Worm (Caenorhabditis elegans) whole organism, L4 larva: ENCODE data around the gene fipr-6.

Experiments used
- F10B5.3 ChIP-seq: sonication (generic microtip); optimal IDR thresholded peaks from 2 replicates; lab custom pipeline; 2016; ENCODE audit warnings: mild to moderate bottlenecking, missing genetic modification characterization, missing compliant biosample characterization
- F26F4.8 ChIP-seq: fragments of 200-800 bp; sonication (Bioruptor generic); conservative IDR thresholded peaks from 2 replicates; pipeline ENCODE4 v1.3.6; 2022; ENCODE audit warnings: missing genetic modification characterization, missing compliant biosample characterization
- F37D6.2 ChIP-seq: sonication (generic microtip); optimal IDR thresholded peaks from 2 replicates; lab custom pipeline; 2016; ENCODE audit warnings: mild to moderate bottlenecking, missing genetic modification characterization, missing compliant biosample characterization
- F44E2.7 ChIP-seq: fragments of 200-800 bp; sonication (Bioruptor generic); IDR thresholded peaks from 2 replicates; pipeline ENCODE4 v2.1.2; 2022; ENCODE audit warnings: missing genetic modification characterization, missing compliant biosample characterization
- T26A8.4 ChIP-seq: fragments of 200-800 bp; sonication (Bioruptor generic); IDR thresholded peaks from 2 replicates; pipeline ENCODE4 v1.3.6; 2022; ENCODE audit warnings: missing genetic modification characterization, missing compliant biosample characterization
- Y48G9A.11 ChIP-seq: fragments of 200-800 bp; sonication (Bioruptor generic); IDR thresholded peaks from 2 replicates; pipeline ENCODE4 v1.3.6; 2022; ENCODE audit warnings: missing genetic modification reagents, missing genetic modification characterization, missing compliant biosample characterization
- Y5F2A.4 ChIP-seq: fragments of 200-800 bp; sonication (Bioruptor generic); optimal IDR thresholded peaks from 2 replicates; lab custom pipeline; 2018; ENCODE audit warnings: mild to moderate bottlenecking, missing genetic modification characterization, missing compliant biosample characterization
- Y75B8A.6 ChIP-seq: fragments of 200-800 bp; sonication (Bioruptor generic); IDR thresholded peaks from 2 replicates; pipeline ENCODE4 v1.3.6; 2022; ENCODE audit warnings: missing genetic modification reagents, missing genetic modification characterization, missing compliant biosample characterization
- ZK337.2 ChIP-seq: fragments of 200-800 bp; sonication (Bioruptor generic); IDR thresholded peaks from 2 replicates; pipeline ENCODE4 v1.3.6; 2022; ENCODE audit warnings: missing genetic modification reagents, missing genetic modification characterization, missing compliant biosample characterization
- aly-2 ChIP-seq: sonication (generic microtip); optimal IDR thresholded peaks from 2 replicates; lab custom pipeline; 2018; ENCODE audit warnings: missing biosample characterization, missing genetic modification characterization
- ama-1 ChIP-seq: fragments of 150-350 bp; optimal IDR thresholded peaks from 2 replicates; lab custom pipeline; 2014; ENCODE audit warnings: inconsistent platforms, mixed read lengths
- attf-4 ChIP-seq: sonication (generic microtip); optimal IDR thresholded peaks from 3 replicates; lab custom pipeline; 2017; ENCODE audit warnings: missing biosample characterization, missing genetic modification characterization
- ceh-20 ChIP-seq: fragments of 200-800 bp; sonication (Bioruptor generic); IDR thresholded peaks from 2 replicates; pipeline ENCODE4 v1.3.6; 2022; ENCODE audit warnings: missing genetic modification reagents, missing genetic modification characterization, missing compliant biosample characterization
- ceh-28 ChIP-seq: fragments of 150-350 bp; optimal IDR thresholded peaks from 2 replicates; lab custom pipeline; 2014; ENCODE audit warnings: missing biosample characterization, missing genetic modification reagents, missing genetic modification characterization
- ceh-44 ChIP-seq: fragments of 200-800 bp; sonication (Bioruptor generic); IDR thresholded peaks from 2 replicates; pipeline ENCODE4 v1.3.6; 2022; ENCODE audit warnings: missing genetic modification reagents, missing genetic modification characterization, missing compliant biosample characterization
- daf-12 ChIP-seq: fragments of 150-350 bp; optimal IDR thresholded peaks from 2 replicates; lab custom pipeline; 2014; ENCODE audit warnings: missing biosample characterization, missing genetic modification reagents, missing genetic modification characterization
- dmd-6 ChIP-seq: fragments of 200-800 bp; sonication (Bioruptor generic); IDR thresholded peaks from 2 replicates; pipeline ENCODE4 v1.3.6; 2022; ENCODE audit warnings: missing genetic modification reagents, missing genetic modification characterization, missing compliant biosample characterization
- dmd-8 ChIP-seq: fragments of 200-800 bp; sonication (Bioruptor generic); IDR thresholded peaks from 2 replicates; pipeline ENCODE4 v1.3.6; 2022; ENCODE audit warnings: missing genetic modification characterization, missing compliant biosample characterization
- dmd-9 ChIP-seq: fragments of 200-800 bp; sonication (Bioruptor generic); IDR thresholded peaks from 2 replicates; pipeline ENCODE4 v1.3.6; 2022; ENCODE audit warnings: missing genetic modification reagents, missing genetic modification characterization, missing compliant biosample characterization
- dpl-1 ChIP-seq: fragments of 150-350 bp; optimal IDR thresholded peaks from 2 replicates; lab custom pipeline; 2014; ENCODE audit warnings: missing biosample characterization, missing genetic modification reagents, missing genetic modification characterization
- duxl-1 ChIP-seq: sonication (generic microtip); optimal IDR thresholded peaks from 2 replicates; lab custom pipeline; 2016; ENCODE audit warnings: mild to moderate bottlenecking, missing genetic modification characterization, moderate library complexity, missing compliant biosample characterization; ENCODE audit not compliant: poor library complexity
- dve-1 ChIP-seq: sonication (generic microtip); optimal IDR thresholded peaks from 2 replicates; lab custom pipeline; 2017; ENCODE audit warnings: antibody characterized with exemption, mild to moderate bottlenecking, missing genetic modification characterization, missing compliant biosample characterization; ENCODE audit not compliant: insufficient read depth
- gei-8 ChIP-seq: fragments of 200-800 bp; sonication (Bioruptor generic); optimal IDR thresholded peaks from 2 replicates; lab custom pipeline; 2018; ENCODE audit warnings: mild to moderate bottlenecking, missing genetic modification characterization, missing compliant biosample characterization
- hlh-11 ChIP-seq: fragments of 200-800 bp; sonication (Bioruptor generic); optimal IDR thresholded peaks from 2 replicates; lab custom pipeline; 2018; ENCODE audit warnings: mild to moderate bottlenecking, missing genetic modification characterization, missing compliant biosample characterization
- lim-7 ChIP-seq: fragments of 200-800 bp; sonication (Bioruptor generic); IDR thresholded peaks from 2 replicates; pipeline ENCODE4 v1.3.6; 2022; ENCODE audit warnings: missing genetic modification characterization, missing compliant biosample characterization
- lin-13 ChIP-seq: fragments of 150-350 bp; optimal IDR thresholded peaks from 2 replicates; lab custom pipeline; 2014; ENCODE audit warnings: missing biosample characterization, missing genetic modification reagents, missing genetic modification characterization
- lin-15B ChIP-seq: fragments of 150-350 bp; sonication (generic microtip); optimal IDR thresholded peaks from 3 replicates; lab custom pipeline; 2014; ENCODE audit warnings: missing biosample characterization, missing genetic modification characterization
- lin-39 ChIP-seq: fragments of 150-350 bp; optimal IDR thresholded peaks from 2 replicates; lab custom pipeline; 2014; ENCODE audit warnings: missing biosample characterization, missing genetic modification reagents, missing genetic modification characterization
- lir-3 ChIP-seq: sonication (generic microtip); optimal IDR thresholded peaks from 2 replicates; lab custom pipeline; 2016; ENCODE audit warnings: mild to moderate bottlenecking, missing genetic modification characterization, missing compliant biosample characterization
- lsy-2 ChIP-seq, 2 experiments: fragments of 150-350 bp in 1 of 2; sonication (generic microtip) in 1 of 2; optimal IDR thresholded peaks; 2 replicates each; lab custom pipeline; 2014 to 2017; ENCODE audit warnings: missing biosample characterization in 2 of 2, missing genetic modification characterization in 2 of 2
- madf-9 ChIP-seq: fragments of 200-800 bp; sonication (Bioruptor generic); conservative IDR thresholded peaks from 2 replicates; pipeline ENCODE4 v1.3.6; 2022; ENCODE audit warnings: missing genetic modification reagents, missing genetic modification characterization, missing compliant biosample characterization
- mep-1 ChIP-seq: fragments of 150-350 bp; sonication (generic microtip); optimal IDR thresholded peaks from 3 replicates; lab custom pipeline; 2014; ENCODE audit warnings: missing biosample characterization, missing genetic modification characterization
- mxl-2 ChIP-seq: fragments of 200-800 bp; sonication (Bioruptor generic); conservative IDR thresholded peaks from 2 replicates; pipeline ENCODE4 v1.3.6; 2022; ENCODE audit warnings: missing genetic modification reagents, missing genetic modification characterization, missing compliant biosample characterization
- mxl-3 ChIP-seq: fragments of 200-800 bp; sonication (Bioruptor generic); optimal IDR thresholded peaks from 2 replicates; lab custom pipeline; 2018; ENCODE audit warnings: mild to moderate bottlenecking, missing genetic modification characterization, missing compliant biosample characterization
- nhr-111 ChIP-seq: fragments of 200-800 bp; sonication (Bioruptor generic); optimal IDR thresholded peaks from 2 replicates; lab custom pipeline; 2018; ENCODE audit warnings: mild to moderate bottlenecking, missing genetic modification characterization, missing compliant biosample characterization
- nhr-28 ChIP-seq: fragments of 150-350 bp; optimal IDR thresholded peaks from 2 replicates; lab custom pipeline; 2014; ENCODE audit warnings: missing biosample characterization, missing genetic modification characterization
- nhr-48 ChIP-seq: sonication (generic microtip); optimal IDR thresholded peaks from 2 replicates; lab custom pipeline; 2016; ENCODE audit warnings: mild to moderate bottlenecking, missing genetic modification characterization, missing compliant biosample characterization
- nhr-6 ChIP-seq: fragments of 150-350 bp; optimal IDR thresholded peaks from 2 replicates; lab custom pipeline; 2014; ENCODE audit warnings: missing biosample characterization, missing genetic modification characterization
- nhr-76 ChIP-seq: fragments of 150-350 bp; optimal IDR thresholded peaks from 2 replicates; lab custom pipeline; 2014; ENCODE audit warnings: missing biosample characterization, missing genetic modification characterization
- nhr-77 ChIP-seq: fragments of 150-350 bp; optimal IDR thresholded peaks from 2 replicates; lab custom pipeline; 2014; ENCODE audit warnings: missing biosample characterization, missing genetic modification characterization
- pha-4 ChIP-seq, 2 experiments: fragments of 150-350 bp in 1 of 2; fragments of 200-800 bp in 1 of 2; sonication (Bioruptor generic) in 1 of 2; IDR thresholded peaks in 1 of 2; optimal IDR thresholded peaks in 1 of 2; 2 replicates each; pipeline versions ENCODE4 v1.3.6 to Lab custom; 2014 to 2022; ENCODE audit warnings: missing genetic modification characterization in 2 of 2, missing genetic modification reagents in 2 of 2, missing biosample characterization in 1 of 2, missing compliant biosample characterization in 1 of 2
- rbr-2 ChIP-seq: sonication (generic microtip); optimal IDR thresholded peaks from 2 replicates; lab custom pipeline; 2016; ENCODE audit warnings: missing genotype, missing genetic modification characterization, missing compliant biosample characterization
- sdz-12 ChIP-seq: fragments of 200-800 bp; sonication (Bioruptor generic); optimal IDR thresholded peaks from 2 replicates; lab custom pipeline; 2018; ENCODE audit warnings: mild to moderate bottlenecking, missing genetic modification characterization, missing compliant biosample characterization
- skn-1 ChIP-seq: fragments of 150-350 bp; optimal IDR thresholded peaks from 2 replicates; lab custom pipeline; 2014; ENCODE audit warnings: missing biosample characterization, missing genetic modification characterization
- snpc-1.2 ChIP-seq: fragments of 200-800 bp; sonication (Bioruptor generic); IDR thresholded peaks from 2 replicates; pipeline ENCODE4 v1.3.6; 2022; ENCODE audit warnings: missing genetic modification reagents, missing genetic modification characterization, missing compliant biosample characterization
- spr-3 ChIP-seq: fragments of 200-800 bp; sonication (Bioruptor generic); optimal IDR thresholded peaks from 2 replicates; lab custom pipeline; 2018; ENCODE audit warnings: mild to moderate bottlenecking, missing genetic modification characterization, missing compliant biosample characterization
- tag-97 ChIP-seq: fragments of 200-800 bp; sonication (Bioruptor generic); IDR thresholded peaks from 2 replicates; pipeline ENCODE4 v1.3.6; 2022; ENCODE audit warnings: missing genetic modification characterization, missing compliant biosample characterization
- unc-130 ChIP-seq: sonication (generic microtip); optimal IDR thresholded peaks from 2 replicates; lab custom pipeline; 2016; ENCODE audit warnings: missing genetic modification reagents, missing genetic modification characterization, missing compliant biosample characterization
- unc-62 ChIP-seq, 3 experiments: fragments of 150-350 bp in 1 of 3; sonication (generic microtip); optimal IDR thresholded peaks in 2 of 3; peaks in 1 of 3; 1 replicate in 1 of 3; 2 replicates in 2 of 3; lab custom pipeline; 2014 to 2017; ENCODE audit warnings: missing biosample characterization in 3 of 3, missing genetic modification characterization in 3 of 3, missing genetic modification reagents in 3 of 3, missing genotype in 1 of 3
- zag-1 ChIP-seq: fragments of 150-350 bp; optimal IDR thresholded peaks from 2 replicates; lab custom pipeline; 2014; ENCODE audit warnings: missing biosample characterization, missing genetic modification characterization
- zip-11 ChIP-seq: fragments of 200-800 bp; sonication (Bioruptor generic); IDR thresholded peaks from 2 replicates; pipeline ENCODE4 v1.3.6; 2022; ENCODE audit warnings: missing genetic modification characterization, missing compliant biosample characterization
- ztf-7 ChIP-seq: fragments of 150-350 bp; optimal IDR thresholded peaks from 2 replicates; lab custom pipeline; 2014; ENCODE audit warnings: missing biosample characterization, missing genetic modification characterization

fipr-6 gene

DNA sequence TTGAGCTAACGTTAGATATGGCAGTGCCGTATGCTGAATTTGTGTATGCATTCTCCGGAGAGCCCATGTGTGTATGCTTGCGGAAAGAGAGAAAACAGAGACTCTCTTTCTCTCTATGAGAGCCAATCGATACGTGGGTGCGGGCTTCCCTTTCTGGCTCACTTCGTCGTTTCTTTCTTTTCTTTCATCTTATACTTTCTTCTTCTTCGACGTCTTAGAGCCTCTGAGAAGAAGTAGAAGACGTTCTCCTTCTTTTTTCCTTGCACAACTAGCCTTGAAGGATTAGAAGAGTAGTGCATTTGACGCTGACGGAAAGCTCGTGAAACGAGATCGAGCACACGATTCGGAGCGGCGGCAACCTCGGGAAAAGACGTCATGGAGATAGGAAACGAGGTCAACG is 42.8 kb downstream of the fipr-6 start (continued):
- TF ChIP-seq ceh-20 (GFP tag; lab: Robert Waterston, UW) = no peak
- no peak for TF ChIP-seq hlh-11 (tag; lab: Kevin White, UChicago)
- TF ChIP-seq nhr-28 (tag; lab: Kevin White, UChicago) = no peak
- TF ChIP-seq lim-7 (GFP tag; lab: Robert Waterston, UW) = no peak
- TF ChIP-seq snpc-1.2 = no peak
- TF ChIP-seq unc-130 (GFP tag; lab: Kevin White, UChicago) = no peak
- no peak for TF ChIP-seq duxl-1 (tag; lab: Kevin White, UChicago)
- no peak for TF ChIP-seq ceh-44 (GFP tag; lab: Robert Waterston, UW)
- TF ChIP-seq pha-4 (GFP tag; IDR thresholded peaks at IDR 0.05; lab: Robert Waterston, UW) = no peak
- TF ChIP-seq pha-4 (tag; optimal IDR thresholded peaks at IDR 0.05; lab: Kevin White, UChicago) = no peak
- no peak for TF ChIP-seq zag-1 (tag; lab: Kevin White, UChicago)
- no peak for TF ChIP-seq tag-97 (GFP tag; lab: Robert Waterston, UW)
- TF ChIP-seq nhr-6 (tag; lab: Kevin White, UChicago) = no peak
- TF ChIP-seq attf-4 (tag; lab: Kevin White, UChicago) = no peak
- peak; percentile 45 for TF ChIP-seq mep-1
- TF ChIP-seq dpl-1 (GFP tag; lab: Kevin White, UChicago) = no peak
- no peak for TF ChIP-seq nhr-111 (GFP tag; lab: Kevin White, UChicago)
- TF ChIP-seq F26F4.8 = no peak
- no peak for TF ChIP-seq ZK337.2 (GFP tag; lab: Robert Waterston, UW)
- TF ChIP-seq mxl-2 (GFP tag; lab: Robert Waterston, UW) = no peak
- no peak for TF ChIP-seq nhr-48 (tag; lab: Kevin White, UChicago)
- TF ChIP-seq nhr-76 (tag; lab: Kevin White, UChicago) = no peak
- TF ChIP-seq zip-11 = no peak
- TF ChIP-seq gei-8 (GFP tag; lab: Kevin White, UChicago) = no peak
- no peak for TF ChIP-seq lir-3 (tag; lab: Kevin White, UChicago)
- no peak for TF ChIP-seq Y5F2A.4 (GFP tag; lab: Kevin White, UChicago)
- TF ChIP-seq ama-1 (lab: Kevin White, UChicago) = no peak
- TF ChIP-seq daf-12 = no peak
- TF ChIP-seq ceh-28 = peak; percentile 62
- no peak for TF ChIP-seq Y75B8A.6
- peak; percentile 13 for TF ChIP-seq dve-1 (tag; lab: Kevin White, UChicago)
- no peak for TF ChIP-seq mxl-3 (GFP tag; lab: Kevin White, UChicago)
- TF ChIP-seq sdz-12 = no peak
- peak; percentile 64 for TF ChIP-seq F37D6.2
- no peak for TF ChIP-seq F10B5.3 (tag; lab: Kevin White, UChicago)
- no peak for TF ChIP-seq dmd-8
- no peak for TF ChIP-seq lin-39 (tag; lab: Kevin White, UChicago)
- no peak for TF ChIP-seq lin-15B (tag; lab: Kevin White, UChicago)
- TF ChIP-seq nhr-77 = no peak
- TF ChIP-seq skn-1 = no peak
- TF ChIP-seq rbr-2 (tag; lab: Kevin White, UChicago) = peak; percentile 49
- TF ChIP-seq Y48G9A.11 (GFP tag; lab: Robert Waterston, UW) = no peak
- TF ChIP-seq lsy-2 (tag; optimal IDR thresholded peaks at IDR 0.05; lab: Kevin White, UChicago) = peak; percentile 44 to 50
- TF ChIP-seq dmd-9 (GFP tag; lab: Robert Waterston, UW) = no peak
- no peak for TF ChIP-seq F44E2.7 (GFP tag; lab: Robert Waterston, UW)
- TF ChIP-seq madf-9 (GFP tag; lab: Robert Waterston, UW) = no peak
- TF ChIP-seq spr-3 (GFP tag; lab: Kevin White, UChicago) = no peak
- TF ChIP-seq unc-62 (GFP tag; optimal IDR thresholded peaks at IDR 0.05 in 1 of 2; lab: Kevin White, UChicago) = peak in 1 of 2 experiments; percentile 99
- TF ChIP-seq unc-62 (tag; optimal IDR thresholded peaks at IDR 0.05; lab: Kevin White, UChicago) = no peak
- no peak for TF ChIP-seq dmd-6
- no peak for TF ChIP-seq ztf-7 (tag; lab: Kevin White, UChicago)
- no peak for TF ChIP-seq aly-2 (tag; lab: Kevin White, UChicago)
- TF ChIP-seq T26A8.4 (GFP tag; lab: Robert Waterston, UW) = no peak
- no peak for TF ChIP-seq lin-13 (GFP tag; lab: Kevin White, UChicago)
